Fruit fly (Drosophila melanogaster): ENCODE data around the gene Cdc45.

DNA sequence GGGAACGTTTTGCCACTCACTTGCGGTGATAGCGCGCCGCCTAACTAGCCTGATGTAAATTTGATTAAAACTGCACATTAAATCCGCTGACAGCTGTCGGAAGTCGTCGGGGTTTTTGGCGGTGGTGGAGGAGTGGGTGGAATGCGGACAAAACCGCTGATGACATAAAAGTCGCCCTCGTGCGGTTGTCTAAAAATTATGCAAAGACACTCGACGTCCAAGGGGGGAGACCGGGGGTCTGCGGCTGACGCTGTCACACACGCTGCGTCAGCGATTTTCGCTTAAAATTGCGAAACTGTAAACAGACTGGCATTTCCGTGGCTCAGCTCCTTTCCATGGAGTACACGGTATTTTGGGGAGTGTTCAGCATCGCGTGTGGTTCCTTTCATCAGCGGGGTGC, 26.0 kb upstream of the Cdc45 start:
- TF ChIP-seq CG1620 (GFP tag; optimal IDR thresholded peaks at IDR 0.05) (no peak), CG12768 (GFP tag; optimal IDR thresholded peaks at IDR 0.05) (no peak), Mnt (GFP tag; optimal IDR thresholded peaks at IDR 0.05) (no peak), cnc (optimal IDR thresholded peaks at IDR 0.05) (no peak), Crg-1 (GFP tag; optimal IDR thresholded peaks at IDR 0.05) (no peak), CG11617 (GFP tag; optimal IDR thresholded peaks at IDR 0.05) (no peak), CG33017 (tag; optimal IDR thresholded peaks at IDR 0.05) (no peak)
